Worm (Caenorhabditis elegans) whole organism, late embryonic: Measurements from ENCODE around the gene gldi-11.
A peak's percentile ranks its signal among the peaks of the same experiment; 100 is the strongest.

Source experiments
- C38D4.7 ChIP-seq: fragments of 200-800 bp; sonication (Bioruptor generic); optimal IDR thresholded peaks from 2 replicates; lab custom pipeline; 2018; ENCODE audit warnings: mild to moderate bottlenecking, missing genetic modification characterization, moderate library complexity, missing compliant biosample characterization
- F13H6.1 ChIP-seq: sonication (generic microtip); optimal IDR thresholded peaks from 2 replicates; lab custom pipeline; 2016; ENCODE audit warnings: missing genetic modification characterization, missing compliant biosample characterization
- K02D7.2 ChIP-seq: sonication (generic microtip); optimal IDR thresholded peaks from 2 replicates; lab custom pipeline; 2017; ENCODE audit warnings: mild to moderate bottlenecking, missing genetic modification characterization, missing compliant biosample characterization
- K09A11.1 ChIP-seq: sonication (generic microtip); optimal IDR thresholded peaks from 2 replicates; lab custom pipeline; 2017; ENCODE audit warnings: antibody characterized with exemption, mild to moderate bottlenecking, missing genetic modification characterization, missing compliant biosample characterization; ENCODE audit not compliant: insufficient read depth
- T23F11.4 ChIP-seq: fragments of 200-800 bp; sonication (Bioruptor generic); optimal IDR thresholded peaks from 2 replicates; lab custom pipeline; 2018; ENCODE audit warnings: mild to moderate bottlenecking, missing genetic modification characterization, missing compliant biosample characterization
- ahr-1 ChIP-seq: sonication (generic microtip); optimal IDR thresholded peaks from 2 replicates; lab custom pipeline; 2016; ENCODE audit warnings: missing genetic modification characterization, missing compliant biosample characterization
- ama-1 ChIP-seq: fragments of 150-350 bp; optimal IDR thresholded peaks from 2 replicates; lab custom pipeline; 2014
- ceh-14 ChIP-seq: sonication (generic microtip); optimal IDR thresholded peaks from 2 replicates; lab custom pipeline; 2016; ENCODE audit warnings: missing genotype, missing genetic modification characterization, missing compliant biosample characterization
- ceh-18 ChIP-seq: sonication (generic microtip); optimal IDR thresholded peaks from 2 replicates; lab custom pipeline; 2016; ENCODE audit warnings: missing genetic modification characterization, missing compliant biosample characterization
- ceh-19 ChIP-seq: fragments of 200-800 bp; sonication (Bioruptor generic); optimal IDR thresholded peaks from 2 replicates; lab custom pipeline; 2018; ENCODE audit warnings: mild to moderate bottlenecking, missing genetic modification characterization, missing compliant biosample characterization
- ceh-2 ChIP-seq: sonication (generic microtip); optimal IDR thresholded peaks from 2 replicates; lab custom pipeline; 2016; ENCODE audit warnings: missing genotype, missing genetic modification characterization, missing compliant biosample characterization
- ceh-22 ChIP-seq: sonication (generic microtip); optimal IDR thresholded peaks from 2 replicates; lab custom pipeline; 2017; ENCODE audit warnings: missing biosample characterization, missing genetic modification characterization
- ceh-30 ChIP-seq: fragments of 150-350 bp; optimal IDR thresholded peaks from 2 replicates; lab custom pipeline; 2014; ENCODE audit warnings: missing biosample characterization, missing genetic modification characterization
- ceh-31 ChIP-seq: sonication (generic microtip); optimal IDR thresholded peaks from 2 replicates; lab custom pipeline; 2016; ENCODE audit warnings: missing genetic modification characterization, missing compliant biosample characterization
- ceh-34 ChIP-seq: sonication (generic microtip); optimal IDR thresholded peaks from 2 replicates; lab custom pipeline; 2016; ENCODE audit warnings: mild to moderate bottlenecking, missing genetic modification characterization, missing compliant biosample characterization
- ceh-45 ChIP-seq: fragments of 200-800 bp; sonication (Bioruptor generic); IDR thresholded peaks from 2 replicates; pipeline ENCODE4 v1.3.6; 2022; ENCODE audit warnings: missing genetic modification reagents, missing genetic modification characterization, missing compliant biosample characterization
- ceh-6 ChIP-seq: fragments of 200-800 bp; sonication (Bioruptor generic); optimal IDR thresholded peaks from 2 replicates; lab custom pipeline; 2018; ENCODE audit warnings: mild to moderate bottlenecking, missing genetic modification characterization, missing compliant biosample characterization
- ceh-9 ChIP-seq: sonication (generic microtip); optimal IDR thresholded peaks from 2 replicates; lab custom pipeline; 2016; ENCODE audit warnings: mild to moderate bottlenecking, missing genetic modification characterization, inconsistent platforms, missing compliant biosample characterization
- che-1 ChIP-seq: sonication (generic microtip); optimal IDR thresholded peaks from 2 replicates; lab custom pipeline; 2016; ENCODE audit warnings: mild to moderate bottlenecking, missing genetic modification characterization, missing compliant biosample characterization
- dmd-4 ChIP-seq: sonication (generic microtip); optimal IDR thresholded peaks from 2 replicates; lab custom pipeline; 2016; ENCODE audit warnings: borderline replicate concordance, missing genetic modification characterization, missing compliant biosample characterization
- dve-1 ChIP-seq: sonication (generic microtip); optimal IDR thresholded peaks from 2 replicates; lab custom pipeline; 2017; ENCODE audit warnings: antibody characterized with exemption, mild to moderate bottlenecking, missing genetic modification characterization, missing compliant biosample characterization
- elt-2 ChIP-seq: sonication (generic microtip); optimal IDR thresholded peaks from 2 replicates; lab custom pipeline; 2016; ENCODE audit warnings: missing genetic modification reagents, missing genetic modification characterization, missing compliant biosample characterization
- ets-4 ChIP-seq: sonication (generic microtip); optimal IDR thresholded peaks from 2 replicates; lab custom pipeline; 2016; ENCODE audit warnings: missing genetic modification characterization, missing compliant biosample characterization
- eyg-1 ChIP-seq: sonication (generic microtip); optimal IDR thresholded peaks from 2 replicates; lab custom pipeline; 2016; ENCODE audit warnings: missing genotype, missing genetic modification characterization, missing compliant biosample characterization
- fax-1 ChIP-seq: sonication (generic microtip); optimal IDR thresholded peaks from 2 replicates; lab custom pipeline; 2016; ENCODE audit warnings: missing genotype, missing genetic modification characterization, missing compliant biosample characterization
- fkh-10 ChIP-seq: fragments of 150-350 bp; optimal IDR thresholded peaks from 2 replicates; lab custom pipeline; 2014; ENCODE audit warnings: missing biosample characterization, missing genetic modification reagents, missing genetic modification characterization
- fkh-6 ChIP-seq: sonication (generic microtip); optimal IDR thresholded peaks from 2 replicates; lab custom pipeline; 2016; ENCODE audit warnings: missing genetic modification characterization, missing compliant biosample characterization
- gmeb-2 ChIP-seq: sonication (generic microtip); optimal IDR thresholded peaks from 2 replicates; lab custom pipeline; 2016; ENCODE audit warnings: missing genetic modification characterization, inconsistent platforms, missing compliant biosample characterization
- hlh-13 ChIP-seq: fragments of 200-800 bp; sonication (Bioruptor generic); optimal IDR thresholded peaks from 2 replicates; lab custom pipeline; 2018; ENCODE audit warnings: mild to moderate bottlenecking, missing genetic modification characterization, missing compliant biosample characterization
- hlh-15 ChIP-seq: sonication (generic microtip); optimal IDR thresholded peaks from 2 replicates; lab custom pipeline; 2016; ENCODE audit warnings: missing genetic modification characterization, missing compliant biosample characterization
- hlh-30 ChIP-seq: sonication (generic microtip); optimal IDR thresholded peaks from 2 replicates; lab custom pipeline; 2017; ENCODE audit warnings: antibody characterized with exemption, missing genetic modification characterization, missing compliant biosample characterization; ENCODE audit not compliant: insufficient read depth
- lim-6 ChIP-seq: sonication (generic microtip); optimal IDR thresholded peaks from 2 replicates; lab custom pipeline; 2016; ENCODE audit warnings: missing genetic modification characterization, missing compliant biosample characterization
- lin-11 ChIP-seq: fragments of 200-800 bp; sonication (Bioruptor generic); optimal IDR thresholded peaks from 2 replicates; lab custom pipeline; 2018; ENCODE audit warnings: mild to moderate bottlenecking, missing genetic modification characterization, missing compliant biosample characterization
- madf-2 ChIP-seq: sonication (generic microtip); optimal IDR thresholded peaks from 2 replicates; lab custom pipeline; 2017; ENCODE audit warnings: missing genetic modification characterization, missing compliant biosample characterization
- mec-3 ChIP-seq: sonication (generic microtip); optimal IDR thresholded peaks from 2 replicates; lab custom pipeline; 2016; ENCODE audit warnings: borderline replicate concordance, missing genetic modification characterization, missing compliant biosample characterization
- nfya-1 ChIP-seq: sonication (generic microtip); optimal IDR thresholded peaks from 2 replicates; lab custom pipeline; 2017; ENCODE audit warnings: missing genetic modification characterization, mild to moderate bottlenecking, missing compliant biosample characterization, antibody characterized with exemption, moderate library complexity
- nhr-11 ChIP-seq: fragments of 150-350 bp; optimal IDR thresholded peaks from 2 replicates; lab custom pipeline; 2014; ENCODE audit warnings: missing biosample characterization, missing genetic modification characterization
- nhr-232 ChIP-seq: sonication (generic microtip); optimal IDR thresholded peaks from 2 replicates; lab custom pipeline; 2016; ENCODE audit warnings: missing genetic modification characterization, missing compliant biosample characterization
- npax-4 ChIP-seq: sonication (generic microtip); optimal IDR thresholded peaks from 2 replicates; lab custom pipeline; 2016; ENCODE audit warnings: missing genetic modification characterization, missing compliant biosample characterization
- pat-9 ChIP-seq: fragments of 200-800 bp; sonication (Bioruptor generic); optimal IDR thresholded peaks from 2 replicates; lab custom pipeline; 2018; ENCODE audit warnings: mild to moderate bottlenecking, missing genetic modification characterization, moderate library complexity, missing compliant biosample characterization
- pha-4 ChIP-seq: fragments of 150-350 bp; optimal IDR thresholded peaks from 2 replicates; lab custom pipeline; 2018; ENCODE audit warnings: missing biosample characterization, missing genetic modification reagents, missing genetic modification characterization
- pros-1 ChIP-seq: fragments of 150-350 bp; optimal IDR thresholded peaks from 2 replicates; lab custom pipeline; 2014; ENCODE audit warnings: missing biosample characterization, missing genetic modification reagents, missing genetic modification characterization
- ref-2 ChIP-seq: sonication (generic microtip); optimal IDR thresholded peaks from 2 replicates; lab custom pipeline; 2016; ENCODE audit warnings: missing genetic modification characterization, missing compliant biosample characterization
- rnt-1 ChIP-seq: sonication (generic microtip); optimal IDR thresholded peaks from 2 replicates; lab custom pipeline; 2016; ENCODE audit warnings: missing genetic modification characterization, missing compliant biosample characterization
- sox-2 ChIP-seq: fragments of 200-800 bp; sonication (Bioruptor generic); IDR thresholded peaks from 2 replicates; pipeline ENCODE4 v1.3.6; 2022; ENCODE audit warnings: missing genetic modification reagents, missing genetic modification characterization, missing compliant biosample characterization
- sox-4 ChIP-seq: sonication (generic microtip); optimal IDR thresholded peaks from 2 replicates; lab custom pipeline; 2017; ENCODE audit warnings: mild to moderate bottlenecking, missing genetic modification characterization, inconsistent platforms, missing compliant biosample characterization
- tbx-7 ChIP-seq: sonication (generic microtip); optimal IDR thresholded peaks from 2 replicates; lab custom pipeline; 2016; ENCODE audit warnings: missing genotype, missing genetic modification characterization, missing compliant biosample characterization
- ttx-3 ChIP-seq: sonication (generic microtip); optimal IDR thresholded peaks from 2 replicates; lab custom pipeline; 2016; ENCODE audit warnings: missing genetic modification reagents, missing genetic modification characterization, missing compliant biosample characterization
- unc-3 ChIP-seq, 2 experiments: fragments of 200-800 bp in 1 of 2; sonication (Bioruptor generic) in 1 of 2; sonication (generic microtip) in 1 of 2; conservative IDR thresholded peaks in 1 of 2; optimal IDR thresholded peaks in 1 of 2; 2 replicates each; pipeline versions ENCODE4 v1.3.6 to Lab custom; 2016 to 2022; ENCODE audit warnings: missing compliant biosample characterization in 2 of 2, missing genetic modification characterization in 2 of 2, missing genetic modification reagents in 1 of 2
- unc-42 ChIP-seq: sonication (generic microtip); optimal IDR thresholded peaks from 2 replicates; lab custom pipeline; 2016; ENCODE audit warnings: missing genotype, missing genetic modification characterization, missing compliant biosample characterization
- unc-86 ChIP-seq: sonication (generic microtip); optimal IDR thresholded peaks from 2 replicates; lab custom pipeline; 2016; ENCODE audit warnings: missing genetic modification characterization, missing compliant biosample characterization
- zip-5 ChIP-seq: sonication (generic microtip); optimal IDR thresholded peaks from 2 replicates; lab custom pipeline; 2016; ENCODE audit warnings: missing genetic modification characterization, missing compliant biosample characterization
- ztf-16 ChIP-seq: sonication (generic microtip); optimal IDR thresholded peaks from 2 replicates; lab custom pipeline; 2017; ENCODE audit warnings: missing genetic modification characterization, missing compliant biosample characterization

The gldi-11 gene

DNA sequence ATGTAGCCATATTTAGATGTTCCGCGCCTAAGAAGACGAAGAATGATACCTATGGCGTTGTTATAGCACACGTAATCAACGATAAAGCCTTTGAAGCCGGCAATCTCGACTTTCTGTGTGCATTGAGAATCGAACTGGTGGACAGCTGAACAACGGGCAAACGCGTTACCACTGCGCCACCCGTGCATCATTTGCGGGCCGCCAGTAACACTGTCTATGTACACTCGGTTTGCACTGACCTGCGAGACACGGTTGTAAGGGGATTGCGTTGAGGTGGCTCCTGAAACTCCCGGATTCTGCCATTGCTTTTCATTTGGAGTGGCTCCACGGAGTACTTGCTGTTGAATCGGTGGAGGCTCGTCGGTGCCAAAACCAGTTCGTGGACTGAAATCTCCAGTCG is 3.2 kb downstream of the gldi-11 start:
- TF ChIP-seq ceh-45 (GFP tag; lab: Robert Waterston, UW) (no peak), npax-4 (tag; lab: Kevin White, UChicago) (no peak), K02D7.2 (peak; percentile 23), gmeb-2 (tag; lab: Kevin White, UChicago) (peak; percentile 59), che-1 (peak; percentile 73), unc-86 (tag; lab: Kevin White, UChicago) (peak; percentile 43), F13H6.1 (tag; lab: Kevin White, UChicago) (peak; percentile 49), unc-42 (tag; lab: Kevin White, UChicago) (no peak), ceh-9 (no peak), ceh-30 (tag; lab: Kevin White, UChicago) (no peak), K09A11.1 (peak; percentile 60), sox-4 (tag; lab: Kevin White, UChicago) (peak; percentile 43), nfya-1 (peak; percentile 57), pros-1 (tag; lab: Kevin White, UChicago) (no peak), ceh-18 (tag; lab: Kevin White, UChicago) (peak; percentile 64), unc-3 (GFP tag; conservative IDR thresholded peaks at IDR 0.05; lab: Robert Waterston, UW) (peak; percentile 33; the same call in 1 of the 2 replicates), unc-3 (tag; optimal IDR thresholded peaks at IDR 0.05; lab: Kevin White, UChicago) (peak; percentile 28), C38D4.7 (GFP tag; lab: Kevin White, UChicago) (peak; percentile 76), elt-2 (tag; lab: Kevin White, UChicago) (peak; percentile 87), hlh-15 (tag; lab: Kevin White, UChicago) (no peak), ztf-16 (tag; lab: Kevin White, UChicago) (peak; percentile 68), fax-1 (tag; lab: Kevin White, UChicago) (peak; percentile 16), madf-2 (tag; lab: Kevin White, UChicago) (peak; percentile 74), lim-6 (no peak), ets-4 (tag; lab: Kevin White, UChicago) (no peak), ama-1 (lab: Kevin White, UChicago) (peak; percentile 23), ahr-1 (no peak), rnt-1 (tag; lab: Kevin White, UChicago) (peak; percentile 12), sox-2 (GFP tag; lab: Robert Waterston, UW) (peak; percentile 63), lin-11 (tag; lab: Kevin White, UChicago) (peak; percentile 58), ttx-3 (tag; lab: Kevin White, UChicago) (peak; percentile 40), nhr-232 (tag; lab: Kevin White, UChicago) (peak; percentile 56), ceh-19 (peak; percentile 72), pha-4 (no peak), tbx-7 (tag; lab: Kevin White, UChicago) (no peak), ceh-6 (peak; percentile 80), nhr-11 (tag; lab: Kevin White, UChicago) (no peak), fkh-6 (tag; lab: Kevin White, UChicago) (peak; percentile 69), ceh-14 (tag; lab: Kevin White, UChicago) (no peak), ceh-31 (tag; lab: Kevin White, UChicago) (peak; percentile 39), fkh-10 (GFP tag; lab: Kevin White, UChicago) (no peak), ceh-34 (peak; percentile 49), pat-9 (peak; percentile 78), dve-1 (tag; lab: Kevin White, UChicago) (peak; percentile 49), zip-5 (tag; lab: Kevin White, UChicago) (peak; percentile 30), ceh-22 (peak; percentile 36), ceh-2 (tag; lab: Kevin White, UChicago) (peak; percentile 22), ref-2 (tag; lab: Kevin White, UChicago) (peak; percentile 73), hlh-30 (tag; lab: Kevin White, UChicago) (peak; percentile 6), T23F11.4 (GFP tag; lab: Kevin White, UChicago) (peak; percentile 82), hlh-13 (GFP tag; lab: Kevin White, UChicago) (peak; percentile 24), eyg-1 (tag; lab: Kevin White, UChicago) (no peak), dmd-4 (tag; lab: Kevin White, UChicago) (no peak), mec-3 (tag; lab: Kevin White, UChicago) (peak; percentile 59)
